Worm (Caenorhabditis elegans) whole organism, L1 larva: ENCODE results near the gene Y42A5A.3.

ENCODE experiments used
- C04F5.9 ChIP-seq: sonication (generic microtip); optimal IDR thresholded peaks from 2 replicates; lab custom pipeline; 2016; ENCODE audit warnings: missing genetic modification characterization, missing compliant biosample characterization
- C16A3.4 ChIP-seq: fragments of 150-350 bp; optimal IDR thresholded peaks from 2 replicates; lab custom pipeline; 2014; ENCODE audit warnings: missing biosample characterization, missing genetic modification characterization
- F16B12.6 ChIP-seq: fragments of 150-350 bp; optimal IDR thresholded peaks from 2 replicates; lab custom pipeline; 2014; ENCODE audit warnings: missing biosample characterization, missing genetic modification characterization
- aha-1 ChIP-seq: fragments of 150-350 bp; optimal IDR thresholded peaks from 2 replicates; lab custom pipeline; 2014; ENCODE audit warnings: missing biosample characterization, missing genetic modification characterization
- alr-1 ChIP-seq: fragments of 200-800 bp; sonication (Bioruptor generic); optimal IDR thresholded peaks from 2 replicates; lab custom pipeline; 2018; ENCODE audit warnings: borderline replicate concordance, mild to moderate bottlenecking, missing genetic modification characterization, missing compliant biosample characterization
- aly-2 ChIP-seq: fragments of 150-350 bp; optimal IDR thresholded peaks from 2 replicates; lab custom pipeline; 2014; ENCODE audit warnings: missing biosample characterization, missing genetic modification characterization
- ceh-63 ChIP-seq: fragments of 200-800 bp; sonication (Bioruptor generic); optimal IDR thresholded peaks from 2 replicates; lab custom pipeline; 2018; ENCODE audit warnings: mild to moderate bottlenecking, missing genetic modification characterization, missing compliant biosample characterization
- ceh-82 ChIP-seq, 3 experiments: fragments of 150-350 bp in 1 of 3; sonication (generic microtip) in 2 of 3; optimal IDR thresholded peaks; 2 replicates each; lab custom pipeline; 2014 to 2017; ENCODE audit warnings: missing biosample characterization in 3 of 3, missing genetic modification characterization in 3 of 3
- ceh-88 ChIP-seq: fragments of 200-800 bp; sonication (Bioruptor generic); IDR thresholded peaks from 2 replicates; pipeline ENCODE4 v1.3.6; 2022; ENCODE audit warnings: missing genetic modification characterization, missing compliant biosample characterization
- ces-1 ChIP-seq: fragments of 150-350 bp; optimal IDR thresholded peaks from 2 replicates; lab custom pipeline; 2014; ENCODE audit warnings: missing biosample characterization, missing genetic modification reagents, missing genetic modification characterization
- efl-1 ChIP-seq, 4 experiments: fragments of 150-350 bp; optimal IDR thresholded peaks in 3 of 4; peaks in 1 of 4; 1 replicate in 1 of 4; 2 replicates in 3 of 4; lab custom pipeline; 2014; ENCODE audit warnings: missing biosample characterization in 2 of 4, missing genetic modification characterization in 2 of 4, missing genetic modification reagents in 2 of 4
- efl-3 ChIP-seq: fragments of 200-800 bp; sonication (Bioruptor generic); optimal IDR thresholded peaks from 2 replicates; lab custom pipeline; 2018; ENCODE audit warnings: mild to moderate bottlenecking, missing genetic modification characterization, missing compliant biosample characterization
- egl-13 ChIP-seq: sonication (generic microtip); optimal IDR thresholded peaks from 2 replicates; lab custom pipeline; 2016; ENCODE audit warnings: missing genotype, missing genetic modification reagents, missing genetic modification characterization, missing compliant biosample characterization
- elt-2 ChIP-seq: sonication (generic microtip); optimal IDR thresholded peaks from 2 replicates; lab custom pipeline; 2016; ENCODE audit warnings: missing genetic modification characterization, mild to moderate bottlenecking, inconsistent platforms, missing compliant biosample characterization, missing genetic modification reagents
- elt-3 ChIP-seq, 6 experiments: fragments of 150-350 bp in 1 of 6; sonication (generic microtip); optimal IDR thresholded peaks; 2 replicates each; lab custom pipeline; 2017 to 2018; ENCODE audit warnings: missing biosample characterization in 6 of 6, missing genetic modification characterization in 6 of 6, inconsistent platforms in 1 of 6
- ets-5 ChIP-seq: fragments of 200-800 bp; sonication (Bioruptor generic); IDR thresholded peaks from 2 replicates; pipeline ENCODE4 v1.3.6; 2022; ENCODE audit warnings: missing genetic modification characterization, missing compliant biosample characterization
- fos-1 ChIP-seq: fragments of 150-350 bp; optimal IDR thresholded peaks from 2 replicates; lab custom pipeline; 2014; ENCODE audit warnings: missing biosample characterization, missing genetic modification characterization
- grh-1 ChIP-seq: fragments of 200-800 bp; sonication (Bioruptor generic); IDR thresholded peaks from 2 replicates; pipeline ENCODE4 v1.3.6; 2022; ENCODE audit warnings: missing genetic modification reagents, missing genetic modification characterization, missing compliant biosample characterization
- hlh-17 ChIP-seq: fragments of 200-800 bp; sonication (Bioruptor generic); optimal IDR thresholded peaks from 2 replicates; lab custom pipeline; 2018; ENCODE audit warnings: missing genetic modification characterization, mild to moderate bottlenecking, missing compliant biosample characterization, moderate library complexity, borderline replicate concordance
- hlh-4 ChIP-seq: sonication (generic microtip); optimal IDR thresholded peaks from 2 replicates; lab custom pipeline; 2016; ENCODE audit warnings: mild to moderate bottlenecking, missing genetic modification characterization, missing compliant biosample characterization
- hpl-2 ChIP-seq: fragments of 150-350 bp; optimal IDR thresholded peaks from 2 replicates; lab custom pipeline; 2014; ENCODE audit warnings: missing biosample characterization, missing genetic modification reagents, missing genetic modification characterization
- lin-13 ChIP-seq: fragments of 150-350 bp; optimal IDR thresholded peaks from 2 replicates; lab custom pipeline; 2014; ENCODE audit warnings: missing biosample characterization, missing genetic modification reagents, missing genetic modification characterization
- lin-14 ChIP-seq: fragments of 200-800 bp; sonication (Bioruptor generic); optimal IDR thresholded peaks from 2 replicates; lab custom pipeline; 2018; ENCODE audit warnings: mild to moderate bottlenecking, missing genetic modification characterization, moderate library complexity, missing compliant biosample characterization
- lin-35 ChIP-seq, 2 experiments: fragments of 150-350 bp; optimal IDR thresholded peaks; 2 replicates each; lab custom pipeline; 2014; ENCODE audit warnings: missing biosample characterization in 2 of 2, missing genetic modification characterization in 2 of 2, missing genetic modification reagents in 2 of 2
- lsy-2 ChIP-seq, 2 experiments: fragments of 150-350 bp; optimal IDR thresholded peaks; 2 replicates each; lab custom pipeline; 2014; ENCODE audit warnings: missing biosample characterization in 2 of 2, missing genetic modification characterization in 2 of 2
- mab-9 ChIP-seq: fragments of 200-800 bp; sonication (Bioruptor generic); IDR thresholded peaks from 2 replicates; pipeline ENCODE4 v1.3.6; 2022; ENCODE audit warnings: missing genetic modification reagents, missing genetic modification characterization, missing compliant biosample characterization
- mep-1 ChIP-seq: fragments of 150-350 bp; optimal IDR thresholded peaks from 2 replicates; lab custom pipeline; 2014; ENCODE audit warnings: missing biosample characterization, missing genetic modification characterization
- nhr-11 ChIP-seq: fragments of 150-350 bp; optimal IDR thresholded peaks from 2 replicates; lab custom pipeline; 2014; ENCODE audit warnings: missing biosample characterization, missing genetic modification characterization
- nhr-12 ChIP-seq: sonication (generic microtip); optimal IDR thresholded peaks from 2 replicates; lab custom pipeline; 2017; ENCODE audit warnings: missing biosample characterization, missing genetic modification characterization
- nhr-237 ChIP-seq: fragments of 150-350 bp; optimal IDR thresholded peaks from 2 replicates; lab custom pipeline; 2014; ENCODE audit warnings: missing biosample characterization, missing genetic modification characterization
- nhr-28 ChIP-seq: fragments of 150-350 bp; optimal IDR thresholded peaks from 2 replicates; lab custom pipeline; 2014; ENCODE audit warnings: missing biosample characterization, missing genetic modification characterization
- nhr-47 ChIP-seq: sonication (generic microtip); optimal IDR thresholded peaks from 2 replicates; lab custom pipeline; 2016; ENCODE audit warnings: mild to moderate bottlenecking, missing genetic modification characterization, moderate library complexity, missing compliant biosample characterization
- nhr-76 ChIP-seq: sonication (generic microtip); optimal IDR thresholded peaks from 2 replicates; lab custom pipeline; 2017; ENCODE audit warnings: missing biosample characterization, missing genetic modification characterization
- nhr-77 ChIP-seq: fragments of 150-350 bp; optimal IDR thresholded peaks from 2 replicates; lab custom pipeline; 2014; ENCODE audit warnings: missing biosample characterization, missing genetic modification characterization
- nhr-84 ChIP-seq: sonication (generic microtip); optimal IDR thresholded peaks from 2 replicates; lab custom pipeline; 2017; ENCODE audit warnings: missing biosample characterization, missing genetic modification characterization
- nhr-85 ChIP-seq: sonication (generic microtip); peaks from one replicate; lab custom pipeline; 2016; ENCODE audit warnings: missing genetic modification characterization, inconsistent platforms, missing compliant biosample characterization
- pag-3 ChIP-seq: sonication (generic microtip); optimal IDR thresholded peaks from 2 replicates; lab custom pipeline; 2017; ENCODE audit warnings: missing genetic modification characterization, mild to moderate bottlenecking, missing compliant biosample characterization, antibody characterized with exemption, borderline replicate concordance; ENCODE audit not compliant: insufficient read depth
- pax-3 ChIP-seq: fragments of 200-800 bp; sonication (Bioruptor generic); optimal IDR thresholded peaks from 2 replicates; lab custom pipeline; 2018; ENCODE audit warnings: mild to moderate bottlenecking, missing genetic modification characterization, moderate library complexity, missing compliant biosample characterization
- pqm-1 ChIP-seq: sonication (generic microtip); optimal IDR thresholded peaks from 3 replicates; lab custom pipeline; 2017; ENCODE audit warnings: missing biosample characterization, missing genetic modification characterization
- skn-1 ChIP-seq: fragments of 150-350 bp; optimal IDR thresholded peaks from 2 replicates; lab custom pipeline; 2014; ENCODE audit warnings: missing biosample characterization, missing genetic modification characterization
- snu-23 ChIP-seq: sonication (generic microtip); optimal IDR thresholded peaks from 2 replicates; lab custom pipeline; 2016; ENCODE audit warnings: missing genetic modification characterization, missing compliant biosample characterization
- sox-4 ChIP-seq: sonication (generic microtip); optimal IDR thresholded peaks from 2 replicates; lab custom pipeline; 2016; ENCODE audit warnings: missing genetic modification characterization, missing compliant biosample characterization
- swsn-7 ChIP-seq: sonication (generic microtip); optimal IDR thresholded peaks from 2 replicates; lab custom pipeline; 2016; ENCODE audit warnings: missing genetic modification characterization, missing compliant biosample characterization
- tlp-1 ChIP-seq: fragments of 150-350 bp; optimal IDR thresholded peaks from 2 replicates; lab custom pipeline; 2014; ENCODE audit warnings: missing biosample characterization, missing genetic modification characterization
- unc-130 ChIP-seq: fragments of 150-350 bp; optimal IDR thresholded peaks from 2 replicates; lab custom pipeline; 2017; ENCODE audit warnings: missing biosample characterization, missing genetic modification characterization, inconsistent platforms
- unc-30 ChIP-seq: sonication (generic microtip); optimal IDR thresholded peaks from 2 replicates; lab custom pipeline; 2017; ENCODE audit warnings: missing biosample characterization, missing genetic modification characterization
- unc-62 ChIP-seq: fragments of 150-350 bp; optimal IDR thresholded peaks from 2 replicates; lab custom pipeline; 2014; ENCODE audit warnings: missing biosample characterization, missing genetic modification reagents, missing genetic modification characterization
- unc-86 ChIP-seq: sonication (generic microtip); optimal IDR thresholded peaks from 2 replicates; lab custom pipeline; 2016; ENCODE audit warnings: missing genetic modification characterization, missing compliant biosample characterization
- vab-15 ChIP-seq: sonication (generic microtip); optimal IDR thresholded peaks from 2 replicates; lab custom pipeline; 2017; ENCODE audit warnings: missing genotype, mild to moderate bottlenecking, missing genetic modification characterization, missing compliant biosample characterization
- zag-1 ChIP-seq: fragments of 150-350 bp; optimal IDR thresholded peaks from 2 replicates; lab custom pipeline; 2014; ENCODE audit warnings: missing biosample characterization, missing genetic modification characterization
- zip-4 ChIP-seq: fragments of 200-800 bp; sonication (Bioruptor generic); optimal IDR thresholded peaks from 2 replicates; lab custom pipeline; 2018; ENCODE audit warnings: mild to moderate bottlenecking, missing genetic modification characterization, moderate library complexity, missing compliant biosample characterization
- ztf-11 ChIP-seq, 2 experiments: sonication (generic microtip); optimal IDR thresholded peaks; 2 replicates each; lab custom pipeline; 2016 to 2017; ENCODE audit warnings: missing genetic modification characterization in 2 of 2, missing biosample characterization in 1 of 2, missing compliant biosample characterization in 1 of 2

Y42A5A.3 gene

DNA sequence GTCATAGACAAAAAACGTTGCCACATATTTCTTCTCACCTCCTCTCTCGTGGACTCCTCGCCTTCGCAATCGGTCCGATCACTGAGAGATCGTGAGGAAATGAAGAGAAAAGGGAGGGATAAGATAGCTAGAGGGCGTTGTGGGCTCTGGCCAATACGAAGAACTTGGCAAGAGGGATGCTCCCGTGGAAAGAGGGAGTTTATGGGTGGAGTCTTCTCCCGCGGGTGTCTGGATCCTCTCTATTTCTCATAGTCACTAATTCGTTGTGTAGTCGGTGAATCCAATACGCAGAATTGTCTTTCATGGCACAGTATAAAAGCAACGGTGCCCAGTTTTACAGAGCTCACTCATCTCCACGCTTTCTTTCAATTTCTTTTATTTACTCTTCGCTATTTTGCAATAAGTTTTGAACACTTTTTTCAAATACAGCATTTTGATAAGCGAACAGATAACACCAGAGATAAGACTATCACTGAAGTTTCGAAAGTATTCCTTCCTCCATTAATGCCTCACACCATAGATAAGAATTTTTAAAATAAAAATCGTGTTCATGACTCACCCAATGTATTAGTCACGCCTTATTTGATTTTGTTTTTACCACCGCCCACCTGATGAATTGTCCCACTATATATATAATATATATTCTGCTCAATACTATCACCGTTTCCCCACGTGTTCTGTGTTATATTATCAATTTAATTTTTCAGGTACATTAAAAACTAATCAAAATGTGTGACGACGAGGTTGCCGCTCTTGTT, 15.2 kb downstream of the Y42A5A.3 start, which contains the start of gene act-1:
TSS of gene act-1 (plus strand) at position 708 of the 758 bp plus-strand sequence.
- TF ChIP-seq unc-62 (GFP tag; lab: Kevin White, UChicago), result no peak
- peak; percentile 86 for TF ChIP-seq elt-2 (tag; lab: Kevin White, UChicago)
- TF ChIP-seq unc-30 (tag; lab: Kevin White, UChicago), result no peak
- no peak for TF ChIP-seq hlh-17 (GFP tag; lab: Kevin White, UChicago)
- no peak for TF ChIP-seq C16A3.4 (tag; lab: Kevin White, UChicago)
- no peak for TF ChIP-seq sox-4
- no peak for TF ChIP-seq nhr-237 (tag; lab: Kevin White, UChicago)
- TF ChIP-seq pqm-1 (tag; lab: Kevin White, UChicago), result peak; percentile 65
- TF ChIP-seq swsn-7, result peak; percentile 48
- TF ChIP-seq lsy-2 (tag; optimal IDR thresholded peaks at IDR 0.05; lab: Kevin White, UChicago), result peak; percentile 11 to 51
- no peak for TF ChIP-seq skn-1 (tag; lab: Kevin White, UChicago)
- no peak for TF ChIP-seq lin-13 (GFP tag; lab: Kevin White, UChicago)
- no peak for TF ChIP-seq mep-1 (tag; lab: Kevin White, UChicago)
- no peak for TF ChIP-seq aly-2 (tag; lab: Kevin White, UChicago)
- peak; percentile 19 for TF ChIP-seq unc-130 (tag; lab: Kevin White, UChicago)
- TF ChIP-seq F16B12.6 (tag; lab: Kevin White, UChicago), result no peak
- no peak for TF ChIP-seq elt-3 (tag; optimal IDR thresholded peaks at IDR 0.05; lab: Kevin White, UChicago)
- TF ChIP-seq unc-86, result no peak
- TF ChIP-seq lin-14 (GFP tag; lab: Kevin White, UChicago), result peak; percentile 67
- peak; percentile 21 for TF ChIP-seq nhr-47 (tag; lab: Kevin White, UChicago)
- TF ChIP-seq zip-4, result peak; percentile 14
- TF ChIP-seq nhr-11 (tag; lab: Kevin White, UChicago), result peak; percentile 61
- TF ChIP-seq hpl-2 (GFP tag; lab: Kevin White, UChicago), result no peak
- no peak for TF ChIP-seq aha-1
- TF ChIP-seq hlh-4 (tag; lab: Kevin White, UChicago), result no peak
- no peak for TF ChIP-seq grh-1
- TF ChIP-seq nhr-28 (tag; lab: Kevin White, UChicago), result no peak
- no peak for TF ChIP-seq nhr-84 (tag; lab: Kevin White, UChicago)
- TF ChIP-seq ceh-63 (GFP tag; lab: Kevin White, UChicago), result no peak
- no peak for TF ChIP-seq nhr-76 (tag; lab: Kevin White, UChicago)
- peak; percentile 38 for TF ChIP-seq snu-23 (GFP tag; lab: Kevin White, UChicago)
- TF ChIP-seq ces-1 (GFP tag; lab: Kevin White, UChicago), result no peak
- TF ChIP-seq nhr-12 (tag; lab: Kevin White, UChicago), result no peak
- no peak for TF ChIP-seq pax-3
- no peak for TF ChIP-seq ceh-82 (tag; optimal IDR thresholded peaks at IDR 0.05; lab: Kevin White, UChicago)
- no peak for TF ChIP-seq C04F5.9 (tag; lab: Kevin White, UChicago)
- peak; percentile 75 for TF ChIP-seq tlp-1
- TF ChIP-seq efl-3, result no peak
- no peak for TF ChIP-seq vab-15
- TF ChIP-seq egl-13 (tag; lab: Kevin White, UChicago), result no peak
- peak in 1 of 2 experiments; percentile 3 for TF ChIP-seq lin-35 (GFP tag; optimal IDR thresholded peaks at IDR 0.05; lab: Kevin White, UChicago)
- no peak for TF ChIP-seq zag-1
- peak; percentile 35 for TF ChIP-seq pag-3 (tag; lab: Kevin White, UChicago)
- TF ChIP-seq efl-1 (optimal IDR thresholded peaks at IDR 0.05; lab: Kevin White, UChicago), result peak in 1 of 2 experiments; percentile 18
- peak in 1 of 2 experiments; percentile 71 for TF ChIP-seq efl-1 (GFP tag; optimal IDR thresholded peaks at IDR 0.05 in 1 of 2; lab: Kevin White, UChicago)
- no peak for TF ChIP-seq alr-1 (tag; lab: Kevin White, UChicago)
- TF ChIP-seq mab-9 (GFP tag; lab: Robert Waterston, UW), result no peak
- no peak for TF ChIP-seq ets-5 (GFP tag; lab: Robert Waterston, UW)
- no peak for TF ChIP-seq ceh-88
- TF ChIP-seq nhr-77, result peak; percentile 50
- TF ChIP-seq ztf-11 (tag; optimal IDR thresholded peaks at IDR 0.05; lab: Kevin White, UChicago), result no peak
- no peak for TF ChIP-seq fos-1 (tag; lab: Kevin White, UChicago)
- TF ChIP-seq nhr-85 (tag; lab: Kevin White, UChicago), result no peak
